Worm (Caenorhabditis elegans) whole organism, L1 larva: ENCODE measurements around the gene nas-23.

Source experiments
- alr-1 ChIP-seq: fragments of 200-800 bp; sonication (Bioruptor generic); optimal IDR thresholded peaks from 2 replicates; lab custom pipeline; 2018; ENCODE audit warnings: borderline replicate concordance, mild to moderate bottlenecking, missing genetic modification characterization, missing compliant biosample characterization
- elt-3 ChIP-seq, 6 experiments: fragments of 150-350 bp in 1 of 6; sonication (generic microtip); optimal IDR thresholded peaks; 2 replicates each; lab custom pipeline; 2017 to 2018; ENCODE audit warnings: missing biosample characterization in 6 of 6, missing genetic modification characterization in 6 of 6, inconsistent platforms in 1 of 6
- fos-1 ChIP-seq: fragments of 150-350 bp; optimal IDR thresholded peaks from 2 replicates; lab custom pipeline; 2014; ENCODE audit warnings: missing biosample characterization, missing genetic modification characterization
- lin-13 ChIP-seq: fragments of 150-350 bp; optimal IDR thresholded peaks from 2 replicates; lab custom pipeline; 2014; ENCODE audit warnings: missing biosample characterization, missing genetic modification reagents, missing genetic modification characterization
- nhr-11 ChIP-seq: fragments of 150-350 bp; optimal IDR thresholded peaks from 2 replicates; lab custom pipeline; 2014; ENCODE audit warnings: missing biosample characterization, missing genetic modification characterization
- nhr-77 ChIP-seq: fragments of 150-350 bp; optimal IDR thresholded peaks from 2 replicates; lab custom pipeline; 2014; ENCODE audit warnings: missing biosample characterization, missing genetic modification characterization
- snpc-4 ChIP-seq: fragments of 150-350 bp; optimal IDR thresholded peaks from 2 replicates; lab custom pipeline; 2014; ENCODE audit warnings: missing biosample characterization, missing genetic modification characterization
- sup-37 ChIP-seq: fragments of 200-800 bp; sonication (Bioruptor generic); optimal IDR thresholded peaks from 2 replicates; lab custom pipeline; 2018; ENCODE audit warnings: mild to moderate bottlenecking, missing genetic modification characterization, missing compliant biosample characterization
- tbx-2 ChIP-seq: sonication (generic microtip); optimal IDR thresholded peaks from 2 replicates; lab custom pipeline; 2016; ENCODE audit warnings: missing genetic modification characterization, missing compliant biosample characterization
- vab-15 ChIP-seq: sonication (generic microtip); optimal IDR thresholded peaks from 2 replicates; lab custom pipeline; 2017; ENCODE audit warnings: missing genotype, mild to moderate bottlenecking, missing genetic modification characterization, missing compliant biosample characterization

ce11 chrII:7537603-7538230, 44.2 kb upstream of the nas-23 start, which contains the start of gene nfi-1:
- no peak for TF ChIP-seq alr-1 (tag; lab: Kevin White, UChicago)
- TF ChIP-seq nhr-11 (tag; lab: Kevin White, UChicago): no peak
- TF ChIP-seq tbx-2 (tag; lab: Kevin White, UChicago): peak; percentile 53
- TF ChIP-seq elt-3 (tag; optimal IDR thresholded peaks at IDR 0.05; lab: Kevin White, UChicago): peak in 1 of 6 experiments; percentile 50
- peak; percentile 18 for TF ChIP-seq vab-15
- no peak for TF ChIP-seq nhr-77 (tag; lab: Kevin White, UChicago)
- TF ChIP-seq lin-13 (GFP tag; lab: Kevin White, UChicago): no peak
- peak; percentile 8 for TF ChIP-seq snpc-4
- TF ChIP-seq sup-37: no peak
- no peak for TF ChIP-seq fos-1 (tag; lab: Kevin White, UChicago)
